Fruit fly (Drosophila melanogaster): Measurements from ENCODE around the gene CG31342.

CG31342 gene

dm6 chr3R:12977371-12978050 is 8.3 kb upstream of the CG31342 start, which contains the start of the genes CG7381 and CG7091:
CG7381 (minus strand) TSS chr3R:12977471.
CG7091 (plus strand) TSS chr3R:12978000.
- TF ChIP-seq h (optimal IDR thresholded peaks at IDR 0.05), result no peak
- no peak for TF ChIP-seq Sin3A (optimal IDR thresholded peaks at IDR 0.05)
- TF ChIP-seq insv (optimal IDR thresholded peaks at IDR 0.05), result no peak
- no peak for TF ChIP-seq Myc (optimal IDR thresholded peaks at IDR 0.05)
- no peak for TF ChIP-seq psq (optimal IDR thresholded peaks at IDR 0.05)
- no peak for TF ChIP-seq ttk (optimal IDR thresholded peaks at IDR 0.05)

dm6 chr3R:12980628-12981219 is 5.1 kb upstream of the CG31342 start, which contains the start of gene Paip2:
Paip2 (plus strand) TSS chr3R:12980792.
- TF ChIP-seq insv (optimal IDR thresholded peaks at IDR 0.05) (no peak), h (optimal IDR thresholded peaks at IDR 0.05) (no peak), ttk (optimal IDR thresholded peaks at IDR 0.05) (no peak), Myc (optimal IDR thresholded peaks at IDR 0.05) (no peak), psq (optimal IDR thresholded peaks at IDR 0.05) (no peak), Sin3A (optimal IDR thresholded peaks at IDR 0.05) (no peak)

- TF ChIP-seq h (optimal IDR thresholded peaks at IDR 0.05), result no peak
- no peak for TF ChIP-seq ttk (optimal IDR thresholded peaks at IDR 0.05)
- no peak for TF ChIP-seq Myc (optimal IDR thresholded peaks at IDR 0.05)
- TF ChIP-seq insv (optimal IDR thresholded peaks at IDR 0.05), result no peak
- TF ChIP-seq Sin3A (optimal IDR thresholded peaks at IDR 0.05), result no peak
- no peak for TF ChIP-seq psq (optimal IDR thresholded peaks at IDR 0.05)
Observed at dm6 chr3R:12981334-12982166, 4.3 kb upstream of the CG31342 start.

- TF ChIP-seq Sin3A (optimal IDR thresholded peaks at IDR 0.05), result no peak
- TF ChIP-seq h (optimal IDR thresholded peaks at IDR 0.05), result no peak
- no peak for TF ChIP-seq Myc (optimal IDR thresholded peaks at IDR 0.05)
Observed at dm6 chr3R:12982167-12982981, 3.5 kb upstream of the CG31342 start.

- TF ChIP-seq Sin3A (optimal IDR thresholded peaks at IDR 0.05), result no peak
Observed at dm6 chr3R:12982982-12983633, 2.7 kb upstream of the CG31342 start.

- TF ChIP-seq ttk (optimal IDR thresholded peaks at IDR 0.05) (no peak), Sin3A (optimal IDR thresholded peaks at IDR 0.05) (no peak), insv (optimal IDR thresholded peaks at IDR 0.05) (no peak), h (optimal IDR thresholded peaks at IDR 0.05) (no peak), psq (optimal IDR thresholded peaks at IDR 0.05) (no peak), Myc (optimal IDR thresholded peaks at IDR 0.05) (no peak)
Observed at dm6 chr3R:12988411-12988810, 2.6 kb downstream of the CG31342 start, which contains the start of gene CG14383. CG14383 (minus strand) TSS chr3R:12988511.

dm6 chr3R:12993018-12993417 is 7.2 kb downstream of the CG31342 start, which contains the start of gene yellow-f:
yellow-f (minus strand) TSS chr3R:12993201.
- TF ChIP-seq Sin3A (optimal IDR thresholded peaks at IDR 0.05), result no peak
- TF ChIP-seq insv (optimal IDR thresholded peaks at IDR 0.05), result no peak
- no peak for TF ChIP-seq psq (optimal IDR thresholded peaks at IDR 0.05)

- no peak for TF ChIP-seq ttk (optimal IDR thresholded peaks at IDR 0.05)
- TF ChIP-seq h (optimal IDR thresholded peaks at IDR 0.05), result no peak
- TF ChIP-seq Myc (optimal IDR thresholded peaks at IDR 0.05), result no peak
- no peak for TF ChIP-seq Sin3A (optimal IDR thresholded peaks at IDR 0.05)
- no peak for TF ChIP-seq psq (optimal IDR thresholded peaks at IDR 0.05)
- no peak for TF ChIP-seq insv (optimal IDR thresholded peaks at IDR 0.05)
Observed at dm6 chr3R:12995047-12995446, 9.2 kb downstream of the CG31342 start, which contains the start of gene yellow-f2. yellow-f2 (minus strand) TSS chr3R:12995147.

dm6 chr3R:12995522-12995921 is 9.7 kb downstream of the CG31342 start, which contains the start of gene CG7488:
CG7488 (plus strand) TSS chr3R:12995620.
- no peak for TF ChIP-seq h (optimal IDR thresholded peaks at IDR 0.05)

dm6 chr3R:12997550-12998233 is 11.9 kb downstream of the CG31342 start, which contains the start of the genes CG17327, CG44194 and CG7518:
CG17327 (minus strand) TSS chr3R:12997726.
CG44194 (minus strand) TSS chr3R:12997726.
CG7518 (plus strand) TSS chr3R:12998089.
- TF ChIP-seq psq (optimal IDR thresholded peaks at IDR 0.05), result no peak
- no peak for TF ChIP-seq Sin3A (optimal IDR thresholded peaks at IDR 0.05)
- no peak for TF ChIP-seq ttk (optimal IDR thresholded peaks at IDR 0.05)
- TF ChIP-seq Myc (optimal IDR thresholded peaks at IDR 0.05), result no peak

dm6 chr3R:12998234-12998591 is 12.4 kb downstream of the CG31342 start:
- no peak for TF ChIP-seq Myc (optimal IDR thresholded peaks at IDR 0.05)
- no peak for TF ChIP-seq ttk (optimal IDR thresholded peaks at IDR 0.05)
- TF ChIP-seq Sin3A (optimal IDR thresholded peaks at IDR 0.05), result no peak
- TF ChIP-seq insv (optimal IDR thresholded peaks at IDR 0.05), result no peak
- TF ChIP-seq h (optimal IDR thresholded peaks at IDR 0.05), result no peak
- no peak for TF ChIP-seq psq (optimal IDR thresholded peaks at IDR 0.05)
